Worm (Caenorhabditis elegans) whole organism, L2 larva: Measurements from ENCODE around the gene Y105C5B.15.

Source experiments
- F13H6.1 ChIP-seq: sonication (generic microtip); optimal IDR thresholded peaks from 2 replicates; lab custom pipeline; 2016; ENCODE audit warnings: missing genetic modification characterization, missing compliant biosample characterization
- R02D3.7 ChIP-seq: fragments of 150-350 bp; optimal IDR thresholded peaks from 2 replicates; lab custom pipeline; 2014; ENCODE audit warnings: missing biosample characterization, missing genetic modification characterization
- Y55F3AM.14 ChIP-seq: fragments of 200-800 bp; sonication (Bioruptor generic); optimal IDR thresholded peaks from 2 replicates; lab custom pipeline; 2018; ENCODE audit warnings: mild to moderate bottlenecking, missing genetic modification characterization, missing compliant biosample characterization
- ZK546.5 ChIP-seq: sonication (generic microtip); optimal IDR thresholded peaks from 2 replicates; lab custom pipeline; 2017; ENCODE audit warnings: missing biosample characterization, missing genetic modification characterization
- alr-1 ChIP-seq: fragments of 150-350 bp; optimal IDR thresholded peaks from 2 replicates; lab custom pipeline; 2014; ENCODE audit warnings: missing biosample characterization, missing genetic modification characterization
- ama-1 ChIP-seq: fragments of 150-350 bp; optimal IDR thresholded peaks from 2 replicates; lab custom pipeline; 2018; ENCODE audit warnings: inconsistent platforms
- blmp-1 ChIP-seq: sonication (generic microtip); optimal IDR thresholded peaks from 2 replicates; lab custom pipeline; 2017; ENCODE audit warnings: missing genetic modification characterization, mild to moderate bottlenecking, missing compliant biosample characterization, antibody characterized with exemption, moderate library complexity; ENCODE audit not compliant: insufficient read depth
- ceh-16 ChIP-seq: fragments of 150-350 bp; optimal IDR thresholded peaks from 2 replicates; lab custom pipeline; 2014; ENCODE audit warnings: missing biosample characterization, missing genetic modification characterization
- ceh-82 ChIP-seq: fragments of 150-350 bp; optimal IDR thresholded peaks from 2 replicates; lab custom pipeline; 2014; ENCODE audit warnings: missing biosample characterization, missing genetic modification characterization
- crh-2 ChIP-seq: sonication (generic microtip); optimal IDR thresholded peaks from 2 replicates; lab custom pipeline; 2017; ENCODE audit warnings: missing biosample characterization, missing genetic modification characterization
- dmd-4 ChIP-seq: sonication (generic microtip); optimal IDR thresholded peaks from 2 replicates; lab custom pipeline; 2017; ENCODE audit warnings: missing biosample characterization, missing genetic modification characterization
- egl-27 ChIP-seq: sonication (generic microtip); optimal IDR thresholded peaks from 3 replicates; lab custom pipeline; 2017; ENCODE audit warnings: missing biosample characterization, missing genetic modification reagents, missing genetic modification characterization
- elt-1 ChIP-seq: fragments of 150-350 bp; optimal IDR thresholded peaks from 2 replicates; lab custom pipeline; 2014; ENCODE audit warnings: missing biosample characterization, missing genetic modification characterization
- elt-3 ChIP-seq: sonication (generic microtip); optimal IDR thresholded peaks from 2 replicates; lab custom pipeline; 2017; ENCODE audit warnings: missing biosample characterization, missing genetic modification characterization
- lin-39 ChIP-seq: fragments of 150-350 bp; optimal IDR thresholded peaks from 2 replicates; lab custom pipeline; 2014; ENCODE audit warnings: missing biosample characterization, missing genetic modification reagents, missing genetic modification characterization
- lsy-2 ChIP-seq, 2 experiments: fragments of 150-350 bp in 1 of 2; sonication (generic microtip) in 1 of 2; optimal IDR thresholded peaks; 2 replicates each; lab custom pipeline; 2014 to 2017; ENCODE audit warnings: missing biosample characterization in 2 of 2, missing genetic modification characterization in 2 of 2
- mbf-1 ChIP-seq: sonication (generic microtip); optimal IDR thresholded peaks from 2 replicates; lab custom pipeline; 2017; ENCODE audit warnings: missing biosample characterization, missing genetic modification characterization
- mdl-1 ChIP-seq, 2 experiments: fragments of 150-350 bp in 1 of 2; sonication (generic microtip) in 1 of 2; optimal IDR thresholded peaks; 2 replicates each; lab custom pipeline; 2017; ENCODE audit warnings: missing biosample characterization in 2 of 2, missing genetic modification characterization in 2 of 2
- nhr-10 ChIP-seq: sonication (generic microtip); optimal IDR thresholded peaks from 2 replicates; lab custom pipeline; 2017; ENCODE audit warnings: missing biosample characterization, missing genetic modification characterization
- nhr-11 ChIP-seq: fragments of 150-350 bp; optimal IDR thresholded peaks from 2 replicates; lab custom pipeline; 2014; ENCODE audit warnings: missing biosample characterization, missing genetic modification characterization
- nhr-129 ChIP-seq: fragments of 150-350 bp; optimal IDR thresholded peaks from 2 replicates; lab custom pipeline; 2014; ENCODE audit warnings: missing biosample characterization, missing genetic modification characterization
- nhr-21 ChIP-seq: fragments of 150-350 bp; optimal IDR thresholded peaks from 2 replicates; lab custom pipeline; 2014; ENCODE audit warnings: missing biosample characterization, missing genetic modification characterization
- nhr-23 ChIP-seq: fragments of 150-350 bp; optimal IDR thresholded peaks from 2 replicates; lab custom pipeline; 2014; ENCODE audit warnings: missing biosample characterization, missing genetic modification reagents, missing genetic modification characterization
- nhr-237 ChIP-seq: fragments of 150-350 bp; optimal IDR thresholded peaks from 2 replicates; lab custom pipeline; 2014; ENCODE audit warnings: missing biosample characterization, missing genetic modification characterization
- nhr-6 ChIP-seq: fragments of 150-350 bp; optimal IDR thresholded peaks from 2 replicates; lab custom pipeline; 2014; ENCODE audit warnings: missing biosample characterization, missing genetic modification characterization
- nhr-77 ChIP-seq: fragments of 150-350 bp; optimal IDR thresholded peaks from 2 replicates; lab custom pipeline; 2014; ENCODE audit warnings: missing biosample characterization, missing genetic modification characterization
- sem-4 ChIP-seq: fragments of 150-350 bp; optimal IDR thresholded peaks from 2 replicates; lab custom pipeline; 2014; ENCODE audit warnings: missing biosample characterization, missing genetic modification reagents, missing genetic modification characterization
- skn-1 ChIP-seq: sonication (generic microtip); optimal IDR thresholded peaks from 2 replicates; lab custom pipeline; 2017; ENCODE audit warnings: missing biosample characterization, missing genetic modification characterization
- snpc-4 ChIP-seq: fragments of 150-350 bp; optimal IDR thresholded peaks from 2 replicates; lab custom pipeline; 2014; ENCODE audit warnings: missing biosample characterization, missing genetic modification characterization
- unc-39 ChIP-seq: fragments of 150-350 bp; optimal IDR thresholded peaks from 2 replicates; lab custom pipeline; 2014; ENCODE audit warnings: missing biosample characterization, missing genetic modification characterization
- unc-55 ChIP-seq: fragments of 150-350 bp; sonication (generic microtip); optimal IDR thresholded peaks from 3 replicates; lab custom pipeline; 2014; ENCODE audit warnings: missing biosample characterization, missing genetic modification reagents, missing genetic modification characterization
- unc-62 ChIP-seq: fragments of 150-350 bp; optimal IDR thresholded peaks from 2 replicates; lab custom pipeline; 2014; ENCODE audit warnings: missing biosample characterization, missing genetic modification reagents, missing genetic modification characterization
- zag-1 ChIP-seq: fragments of 150-350 bp; optimal IDR thresholded peaks from 2 replicates; lab custom pipeline; 2014; ENCODE audit warnings: missing biosample characterization, missing genetic modification characterization
- ztf-1 ChIP-seq: fragments of 200-800 bp; sonication (Bioruptor generic); conservative IDR thresholded peaks from 2 replicates; pipeline ENCODE4 v1.3.6; 2022; ENCODE audit warnings: missing genetic modification characterization, missing compliant biosample characterization
- ztf-4 ChIP-seq: fragments of 150-350 bp; optimal IDR thresholded peaks from 2 replicates; lab custom pipeline; 2014; ENCODE audit warnings: missing biosample characterization, missing genetic modification characterization

The Y105C5B.15 gene

ce11 chrIV:15983920-15984631 lies 32.3 kb downstream of the Y105C5B.15 start, which contains the start of gene Y105C5B.19 (continued):
- peak; percentile 40 for TF ChIP-seq F13H6.1
- TF ChIP-seq unc-62 (GFP tag; lab: Kevin White, UChicago), result no peak
- no peak for TF ChIP-seq nhr-21 (tag; lab: Kevin White, UChicago)
- TF ChIP-seq unc-55 (GFP tag; lab: Kevin White, UChicago), result peak; percentile 73

ce11 chrIV:15991416-15991815 lies 39.7 kb downstream of the Y105C5B.15 start:
- no peak for TF ChIP-seq egl-27 (tag; lab: Kevin White, UChicago)
- no peak for TF ChIP-seq nhr-21 (tag; lab: Kevin White, UChicago)
- no peak for TF ChIP-seq elt-3 (tag; lab: Kevin White, UChicago)
- TF ChIP-seq zag-1 (tag; lab: Kevin White, UChicago), result no peak
- no peak for TF ChIP-seq ama-1 (lab: Kevin White, UChicago)
- no peak for TF ChIP-seq snpc-4 (tag; lab: Kevin White, UChicago)
- TF ChIP-seq nhr-77 (tag; lab: Kevin White, UChicago), result no peak
- no peak for TF ChIP-seq sem-4 (tag; lab: Kevin White, UChicago)
- no peak for TF ChIP-seq F13H6.1
- TF ChIP-seq skn-1 (tag; lab: Kevin White, UChicago), result no peak
- no peak for TF ChIP-seq nhr-237 (tag; lab: Kevin White, UChicago)
- no peak for TF ChIP-seq ceh-16 (tag; lab: Kevin White, UChicago)
- no peak for TF ChIP-seq nhr-23 (tag; lab: Kevin White, UChicago)
- no peak for TF ChIP-seq mbf-1 (tag; lab: Kevin White, UChicago)
- no peak for TF ChIP-seq blmp-1 (tag; lab: Kevin White, UChicago)
- TF ChIP-seq elt-1, result no peak
- TF ChIP-seq mdl-1 (tag; optimal IDR thresholded peaks at IDR 0.05; lab: Kevin White, UChicago), result no peak

- TF ChIP-seq nhr-11 (no peak), ZK546.5 (tag; lab: Kevin White, UChicago) (no peak), lin-39 (no peak), nhr-129 (tag; lab: Kevin White, UChicago) (no peak), ceh-82 (tag; lab: Kevin White, UChicago) (no peak), unc-39 (tag; lab: Kevin White, UChicago) (no peak), nhr-6 (no peak), egl-27 (tag; lab: Kevin White, UChicago) (no peak), nhr-23 (tag; lab: Kevin White, UChicago) (no peak), blmp-1 (tag; lab: Kevin White, UChicago) (no peak), R02D3.7 (tag; lab: Kevin White, UChicago) (no peak), unc-55 (GFP tag; lab: Kevin White, UChicago) (no peak), unc-62 (GFP tag; lab: Kevin White, UChicago) (no peak), snpc-4 (tag; lab: Kevin White, UChicago) (no peak), ztf-4 (tag; lab: Kevin White, UChicago) (no peak), crh-2 (tag; lab: Kevin White, UChicago) (no peak), lsy-2 (tag; optimal IDR thresholded peaks at IDR 0.05; lab: Kevin White, UChicago) (no peak), nhr-77 (tag; lab: Kevin White, UChicago) (no peak)
- TF ChIP-seq, all 48 proteins: peak for 0
These were observed 42.8 kb downstream of the Y105C5B.15 start, which contains the start of gene Y105C5B.20 for ce11 chrIV:15994505-15994904. Gene Y105C5B.20, minus strand, starts transcription at chrIV:15994605.

ce11 chrIV:15997906-15998305 lies 46.2 kb downstream of the Y105C5B.15 start:
- TF ChIP-seq Y55F3AM.14 (GFP tag; lab: Kevin White, UChicago) (no peak), alr-1 (tag; lab: Kevin White, UChicago) (no peak), R02D3.7 (tag; lab: Kevin White, UChicago) (no peak), nhr-10 (tag; lab: Kevin White, UChicago) (no peak), dmd-4 (tag; lab: Kevin White, UChicago) (no peak), nhr-11 (no peak), ztf-1 (GFP tag; lab: Robert Waterston, UW) (no peak), skn-1 (tag; lab: Kevin White, UChicago) (no peak)
